Worm (Caenorhabditis elegans): ENCODE measurements around the gene R09E12.9.

ce11 chrV:813101-813500, 35.7 kb downstream of the R09E12.9 start, which contains the start of gene R13D11.10:
- TF ChIP-seq nhr-28 (tag; optimal IDR thresholded peaks at IDR 0.05): no peak
- TF ChIP-seq ceh-63 (GFP tag; optimal IDR thresholded peaks at IDR 0.05): no peak
- no peak for TF ChIP-seq nhr-12 (tag; optimal IDR thresholded peaks at IDR 0.05)
- TF ChIP-seq ztf-11 (tag; optimal IDR thresholded peaks at IDR 0.05): no peak
- no peak for TF ChIP-seq dpl-1 (GFP tag; optimal IDR thresholded peaks at IDR 0.05)
- no peak for TF ChIP-seq fkh-10 (GFP tag; optimal IDR thresholded peaks at IDR 0.05)
- TF ChIP-seq nhr-11 (tag; optimal IDR thresholded peaks at IDR 0.05): no peak
- no peak for TF ChIP-seq pqm-1 (tag; optimal IDR thresholded peaks at IDR 0.05)
- no peak for TF ChIP-seq zag-1 (tag; optimal IDR thresholded peaks at IDR 0.05)

Data from whole organism, L1 larva.